Fruit fly (Drosophila melanogaster): ENCODE measurements around the gene RfC3.

- TF ChIP-seq fd96Ca (GFP tag; IDR thresholded peaks at IDR 0.05) (no peak), CG32121 (GFP tag; IDR thresholded peaks at IDR 0.05) (no peak), CG10348 (GFP tag; IDR thresholded peaks at IDR 0.05) (no peak), CG17806 (tag; optimal IDR thresholded peaks at IDR 0.05) (no peak), CG14655 (GFP tag; optimal IDR thresholded peaks at IDR 0.05) (no peak), EcR (GFP tag; optimal IDR thresholded peaks at IDR 0.05) (no peak), rn (GFP tag; IDR thresholded peaks at IDR 0.05) (no peak), CG9948 (tag; optimal IDR thresholded peaks at IDR 0.05) (no peak), Snoo (tag; optimal IDR thresholded peaks at IDR 0.05) (no peak)
These were observed 39.1 kb upstream of the RfC3 start, which contains the start of gene gny for dm6 chr2L:10379865-10380264.
